Fruit fly (Drosophila melanogaster) whole organism, prepupa: ENCODE results near the gene Pebp1.

Source experiments
- CG10631 ChIP-seq: fragments of 200-800 bp; sonication (Bioruptor generic); optimal IDR thresholded peaks from 2 replicates; lab custom pipeline; 2016; ENCODE audit warnings: missing biosample characterization, missing genetic modification characterization
- CG16779 ChIP-seq: fragments of 200-800 bp; sonication (Bioruptor generic); optimal IDR thresholded peaks from 3 replicates; lab custom pipeline; 2017; ENCODE audit warnings: missing biosample characterization, mild to moderate bottlenecking, missing genetic modification characterization
- CG3032 ChIP-seq: fragments of 200-800 bp; optimal IDR thresholded peaks from 2 replicates; lab custom pipeline; 2019; ENCODE audit warnings: missing biosample characterization, mild to moderate bottlenecking, missing genetic modification characterization, moderate library complexity
- CG31627 ChIP-seq: fragments of 200-800 bp; sonication (Bioruptor generic); optimal IDR thresholded peaks from 3 replicates; lab custom pipeline; 2016; ENCODE audit warnings: missing biosample characterization, missing genetic modification characterization
- CG32006 ChIP-seq: fragments of 200-800 bp; sonication (Bioruptor generic); optimal IDR thresholded peaks from 3 replicates; lab custom pipeline; 2017; ENCODE audit warnings: missing biosample characterization, mild to moderate bottlenecking, missing genetic modification characterization
- CG34406 ChIP-seq: fragments of 200-800 bp; sonication (Bioruptor generic); optimal IDR thresholded peaks from 3 replicates; lab custom pipeline; 2016; ENCODE audit warnings: missing biosample characterization, missing genetic modification characterization
- CG7368 ChIP-seq: fragments of 200-800 bp; sonication (Bioruptor generic); optimal IDR thresholded peaks from 3 replicates; lab custom pipeline; 2016; ENCODE audit warnings: missing biosample characterization, missing genetic modification characterization
- CG8119 ChIP-seq: fragments of 200-800 bp; sonication (Bioruptor generic); IDR thresholded peaks from 3 replicates; pipeline ENCODE4 v1.3.6; 2022; ENCODE audit warnings: missing biosample characterization, missing genetic modification characterization
- CG8319 ChIP-seq: fragments of 200-800 bp; sonication (Bioruptor generic); optimal IDR thresholded peaks from 3 replicates; lab custom pipeline; 2016; ENCODE audit warnings: missing biosample characterization, missing genetic modification characterization
- CG8632 ChIP-seq: fragments of 200-800 bp; sonication (Bioruptor generic); optimal IDR thresholded peaks from 3 replicates; lab custom pipeline; 2016; ENCODE audit warnings: missing biosample characterization, missing genetic modification characterization
- CG9139 ChIP-seq: fragments of 200-800 bp; sonication (Bioruptor generic); optimal IDR thresholded peaks from 3 replicates; lab custom pipeline; 2017; ENCODE audit warnings: missing biosample characterization, mild to moderate bottlenecking, missing genetic modification characterization
- Eip75B ChIP-seq: fragments of 200-800 bp; sonication (Bioruptor generic); optimal IDR thresholded peaks from 3 replicates; lab custom pipeline; 2016; ENCODE audit warnings: missing biosample characterization, missing genetic modification characterization
- Eip78C ChIP-seq: fragments of 200-800 bp; sonication (Bioruptor generic); peaks from one replicate; lab custom pipeline; 2016; ENCODE audit warnings: missing biosample characterization, missing genetic modification characterization
- Gug ChIP-seq: fragments of 200-800 bp; sonication (Bioruptor generic); IDR thresholded peaks from 2 replicates; pipeline ENCODE4 v1.3.6; 2022; ENCODE audit warnings: missing biosample characterization, missing genetic modification characterization
- Hr4 ChIP-seq: fragments of 200-800 bp; sonication (Bioruptor generic); optimal IDR thresholded peaks from 3 replicates; lab custom pipeline; 2016; ENCODE audit warnings: missing biosample characterization, missing genetic modification characterization
- Sox14 ChIP-seq: fragments of 200-800 bp; sonication (Bioruptor generic); optimal IDR thresholded peaks from 3 replicates; lab custom pipeline; 2016; ENCODE audit warnings: missing biosample characterization, missing genetic modification characterization
- acj6 ChIP-seq: fragments of 200-800 bp; sonication (Bioruptor generic); optimal IDR thresholded peaks from 3 replicates; lab custom pipeline; 2016; ENCODE audit warnings: missing biosample characterization, missing genetic modification characterization
- dac ChIP-seq: fragments of 200-800 bp; sonication (Bioruptor generic); optimal IDR thresholded peaks from 2 replicates; lab custom pipeline; 2017; ENCODE audit warnings: missing biosample characterization, mild to moderate bottlenecking, missing genetic modification characterization
- esn ChIP-seq: fragments of 200-800 bp; sonication (Bioruptor generic); optimal IDR thresholded peaks from 2 replicates; lab custom pipeline; 2016; ENCODE audit warnings: missing biosample characterization, mild to moderate bottlenecking, missing genetic modification characterization, moderate library complexity
- fd85E ChIP-seq: fragments of 200-800 bp; sonication (Bioruptor generic); optimal IDR thresholded peaks from 3 replicates; lab custom pipeline; 2016; ENCODE audit warnings: missing biosample characterization, missing genetic modification characterization
- fkh ChIP-seq: fragments of 200-800 bp; sonication (Bioruptor generic); optimal IDR thresholded peaks from 3 replicates; lab custom pipeline; 2017; ENCODE audit warnings: missing biosample characterization, mild to moderate bottlenecking, missing genetic modification characterization, moderate library complexity
- lz ChIP-seq: fragments of 200-800 bp; sonication (Bioruptor generic); optimal IDR thresholded peaks from 3 replicates; lab custom pipeline; 2016; ENCODE audit warnings: missing biosample characterization, missing genetic modification characterization
- salr ChIP-seq, 2 experiments: fragments of 200-800 bp; sonication (Bioruptor generic); optimal IDR thresholded peaks; 3 replicates each; lab custom pipeline; 2016 to 2018; ENCODE audit warnings: missing biosample characterization in 2 of 2, missing genetic modification characterization in 2 of 2, mild to moderate bottlenecking in 1 of 2
- svp ChIP-seq: fragments of 200-800 bp; sonication (Bioruptor generic); peaks from one replicate; lab custom pipeline; 2016; ENCODE audit warnings: missing biosample characterization, missing genetic modification characterization
- topi ChIP-seq: fragments of 200-800 bp; sonication (Bioruptor generic); optimal IDR thresholded peaks from 3 replicates; lab custom pipeline; 2016; ENCODE audit warnings: missing biosample characterization, missing genetic modification characterization
- vri ChIP-seq: fragments of 200-800 bp; sonication (Bioruptor generic); optimal IDR thresholded peaks from 3 replicates; lab custom pipeline; 2016; ENCODE audit warnings: missing biosample characterization, mild to moderate bottlenecking, missing genetic modification characterization

The Pebp1 gene

DNA sequence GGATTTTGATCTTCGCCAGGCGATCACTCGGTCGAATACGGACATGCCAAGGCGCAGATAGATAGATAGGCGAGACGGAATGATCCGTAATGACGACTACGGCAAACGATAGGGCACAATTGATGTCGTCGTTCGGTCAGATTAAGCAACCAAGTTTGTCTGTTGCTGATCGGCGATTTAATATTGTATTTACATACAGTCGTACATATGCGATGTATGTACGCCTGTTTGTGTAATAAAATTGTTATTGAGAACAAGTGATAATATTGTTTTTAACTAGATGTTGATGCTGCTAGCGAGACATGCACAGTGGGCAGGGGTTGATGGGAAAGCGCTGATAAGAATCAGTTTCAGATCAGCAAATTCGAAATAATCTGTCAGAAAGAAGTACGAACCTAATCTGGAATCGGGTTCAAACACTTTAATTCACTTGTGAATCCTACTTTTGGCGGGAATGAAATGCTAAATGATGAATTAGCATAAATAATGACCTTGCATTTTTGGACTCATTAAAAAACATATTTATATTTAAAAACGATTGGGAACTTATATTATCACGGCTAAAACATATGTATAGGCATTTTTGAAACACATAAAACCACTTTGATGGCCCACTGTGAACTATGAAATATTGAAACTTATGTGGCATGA lies 10.4 kb upstream of the Pebp1 start (continued):
- TF ChIP-seq dac (no peak), lz (GFP tag; lab: Kevin White, UChicago) (peak; percentile 9), Gug (GFP tag; lab: Robert Waterston, UW) (no peak), CG34406 (GFP tag; lab: Kevin White, UChicago) (peak; percentile 32)

DNA sequence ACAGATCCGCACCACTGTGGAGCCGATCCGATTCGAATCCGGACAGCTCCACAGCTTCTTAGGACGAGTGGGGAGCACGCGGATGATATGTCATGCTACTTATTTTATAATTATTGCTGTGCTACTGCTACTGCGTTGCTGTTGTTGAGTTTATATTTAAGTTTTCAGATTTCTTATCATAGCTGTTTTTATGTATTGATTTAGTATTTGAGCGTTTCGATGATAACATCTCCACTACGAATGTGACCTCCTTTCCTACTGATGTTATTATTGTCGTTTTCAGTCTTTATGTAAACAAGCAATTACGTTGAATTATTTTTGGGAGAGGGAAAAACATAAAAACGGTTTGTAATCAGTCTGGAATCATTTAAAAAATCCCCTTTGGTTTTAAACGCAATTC lies 9.8 kb upstream of the Pebp1 start:
- TF ChIP-seq fkh (GFP tag; lab: Kevin White, UChicago): peak; percentile 25
- no peak for TF ChIP-seq Eip75B (GFP tag; lab: Kevin White, UChicago)
- TF ChIP-seq Eip78C (GFP tag; lab: Kevin White, UChicago): peak; percentile 15

DNA sequence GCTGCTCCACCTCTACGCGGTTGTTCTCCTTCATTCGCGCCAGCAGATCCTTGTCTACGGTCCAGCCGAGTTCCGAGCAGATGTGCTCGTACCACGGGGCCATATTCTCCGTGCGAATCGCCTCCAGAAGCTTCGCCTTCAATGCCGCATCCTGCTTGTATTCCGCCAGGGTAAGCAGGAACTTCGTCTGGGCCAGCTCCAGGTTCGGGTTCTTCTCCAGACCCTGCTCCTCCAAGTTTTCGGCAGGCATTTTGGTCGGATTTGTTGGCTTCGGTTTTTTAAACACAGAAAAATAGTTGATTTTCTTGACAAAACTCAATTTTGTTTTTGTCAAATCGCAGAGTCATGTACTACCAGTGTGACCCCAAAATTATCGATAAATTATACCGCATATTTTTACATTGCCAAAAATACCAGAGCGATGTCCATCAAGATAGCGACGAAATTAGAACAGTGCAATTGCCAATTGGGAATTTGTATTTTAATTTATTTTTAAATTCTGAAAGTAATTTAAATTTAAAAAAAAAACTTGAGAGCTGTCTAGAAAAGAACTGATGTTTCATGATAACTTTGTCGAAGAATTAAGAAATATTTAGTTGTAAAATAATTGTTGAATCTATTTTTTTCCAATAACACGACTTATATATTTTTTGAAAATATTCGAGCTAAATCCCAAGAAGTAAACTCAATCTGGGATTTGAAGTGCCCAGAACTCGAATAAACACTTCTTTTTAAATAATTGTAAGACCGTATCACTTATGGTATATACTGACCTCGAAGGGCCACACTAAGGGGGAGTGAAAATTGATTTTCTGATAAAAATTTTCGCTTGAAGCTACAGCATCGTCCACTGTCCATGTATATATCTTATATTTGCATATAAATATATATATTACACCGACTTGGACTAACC lies 3.9 kb upstream of the Pebp1 start, which contains the start of the genes Rpn7 and AP-2mu:
Gene Rpn7, minus strand, starts transcription at position 382 of the 913 bp plus-strand sequence.
Gene AP-2mu, plus strand, starts transcription at position 783 of the 913 bp plus-strand sequence.
- peak; percentile 73 for TF ChIP-seq svp (GFP tag; lab: Kevin White, UChicago)
- peak; percentile 7 for TF ChIP-seq topi (GFP tag; lab: Kevin White, UChicago)
- TF ChIP-seq Eip78C (GFP tag; lab: Kevin White, UChicago): peak; percentile 21
- peak; percentile 21 for TF ChIP-seq CG10631 (GFP tag; lab: Kevin White, UChicago)
- TF ChIP-seq Hr4 (GFP tag; lab: Kevin White, UChicago): no peak
- TF ChIP-seq esn (GFP tag; lab: Kevin White, UChicago): peak; percentile 12

DNA sequence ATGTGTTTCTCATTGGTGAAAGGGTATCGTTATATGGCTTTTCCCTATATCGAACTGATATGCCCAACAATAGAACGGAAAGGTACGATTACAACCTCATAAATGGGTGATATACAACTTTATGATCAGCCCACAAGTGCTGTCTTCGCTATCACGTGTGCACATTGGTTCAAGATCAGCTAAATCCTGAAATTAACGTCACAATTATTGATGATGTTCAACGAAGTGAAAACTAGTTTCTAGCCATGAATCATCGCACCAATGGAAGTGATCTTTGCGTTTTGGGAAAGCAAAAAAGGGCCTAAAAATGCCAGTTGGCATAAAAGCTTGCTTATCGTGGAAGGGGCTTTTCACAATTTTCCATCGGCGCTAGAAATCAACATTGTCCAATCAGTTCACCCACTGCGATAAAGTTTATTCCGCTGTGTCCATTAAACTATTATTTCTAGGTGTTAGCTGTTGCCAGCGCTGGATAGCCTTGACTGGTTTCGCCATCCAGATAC lies 1.2 kb upstream of the Pebp1 start, which contains the start of gene CG7054:
Gene CG7054, plus strand, starts transcription at position 375 of the 503 bp plus-strand sequence.
- TF ChIP-seq CG3032 (tag; lab: Kevin White, UChicago) (no peak), CG8119 (no peak), Sox14 (GFP tag; lab: Kevin White, UChicago) (peak; percentile 19), Gug (GFP tag; lab: Robert Waterston, UW) (0 out of 2 replicates have a peak, but pooled peaks have one; percentile 13), CG31627 (GFP tag; lab: Kevin White, UChicago) (no peak), esn (GFP tag; lab: Kevin White, UChicago) (peak; percentile 40), CG8319 (GFP tag; lab: Kevin White, UChicago) (no peak), CG8632 (GFP tag; lab: Kevin White, UChicago) (no peak), Eip78C (GFP tag; lab: Kevin White, UChicago) (peak; percentile 76), svp (GFP tag; lab: Kevin White, UChicago) (no peak), CG16779 (no peak), CG32006 (GFP tag; lab: Kevin White, UChicago) (no peak)

DNA sequence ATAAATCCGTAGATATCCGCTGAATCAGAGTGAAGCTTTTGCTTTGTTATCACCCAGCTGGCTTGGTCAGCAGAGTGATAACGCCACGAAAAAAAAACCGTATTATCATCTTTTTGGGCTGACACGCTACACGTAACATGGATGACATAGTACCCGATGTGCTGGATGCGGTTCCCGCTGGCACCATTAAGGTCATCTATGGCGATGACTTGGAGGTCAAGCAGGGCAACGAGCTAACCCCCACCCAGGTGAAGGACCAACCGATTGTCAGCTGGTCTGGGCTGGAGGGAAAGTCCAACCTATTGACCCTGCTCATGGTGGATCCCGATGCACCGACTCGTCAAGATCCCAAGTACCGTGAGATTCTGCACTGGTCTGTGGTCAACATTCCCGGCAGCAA lies 696 bp upstream of the Pebp1 start:
- TF ChIP-seq vri (GFP tag; lab: Kevin White, UChicago): peak; percentile 32
- peak; percentile 97 for TF ChIP-seq svp (GFP tag; lab: Kevin White, UChicago)
- no peak for TF ChIP-seq CG7368 (GFP tag; lab: Kevin White, UChicago)

DNA sequence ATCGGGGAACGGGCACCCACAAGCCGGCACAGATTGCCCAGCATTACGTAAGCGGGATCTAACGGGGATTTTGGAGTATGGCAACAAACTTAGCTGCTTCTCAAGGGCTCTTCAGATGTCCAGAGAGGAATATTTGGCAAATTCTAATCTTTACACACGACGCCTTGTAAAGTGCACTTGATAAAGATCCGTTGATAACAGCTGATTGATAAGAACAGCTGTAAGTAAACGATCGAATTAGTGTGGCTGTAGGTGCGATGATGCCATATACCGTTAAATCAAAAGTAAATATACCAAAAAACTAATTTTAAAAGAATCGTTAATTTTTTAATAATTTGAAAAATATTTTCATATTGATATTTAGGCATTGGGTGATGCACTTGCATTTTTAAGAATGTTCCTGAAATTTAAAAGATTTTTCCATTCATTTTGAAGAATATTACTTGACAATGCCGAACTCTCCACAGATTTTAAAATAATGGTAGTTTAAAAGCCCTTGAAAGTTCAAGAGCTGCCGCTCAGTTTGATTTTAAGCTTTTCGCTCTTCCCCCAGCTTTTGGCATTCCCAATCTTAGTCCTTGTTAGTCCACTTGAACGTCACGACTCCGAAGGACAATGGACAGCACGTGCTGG lies 2.2 kb downstream of the Pebp1 start, which contains the start of the genes CG5377 and Nrx-1:
Gene CG5377, minus strand, starts transcription at position 219 of the 633 bp plus-strand sequence.
Gene Nrx-1, plus strand, starts transcription at position 574 of the 633 bp plus-strand sequence.
- TF ChIP-seq topi (GFP tag; lab: Kevin White, UChicago) (no peak), svp (GFP tag; lab: Kevin White, UChicago) (peak; percentile 67), CG9139 (no peak), vri (GFP tag; lab: Kevin White, UChicago) (peak; percentile 43), fd85E (no peak), salr (GFP tag; optimal IDR thresholded peaks at IDR 0.05; lab: Kevin White, UChicago) (no peak), dac (no peak), acj6 (no peak)
